Worm (Caenorhabditis elegans): ENCODE data around the gene nlp-32.

- TF ChIP-seq dao-5 (tag; optimal IDR thresholded peaks at IDR 0.05) (no peak), him-1 (tag; optimal IDR thresholded peaks at IDR 0.05) (no peak), W03F9.2 (tag; optimal IDR thresholded peaks at IDR 0.05) (no peak)
Observed at ce11 chrIII:475154-475553, 11.2 kb downstream of the nlp-32 start, which contains the start of gene mat-3.

Data from whole organism, L4/young adult.